Fruit fly (Drosophila melanogaster): Measurements from ENCODE around the gene alphaCOP.

Gene alphaCOP

dm6 chr3L:1644920-1645567 is at the start of gene alphaCOP, which contains the start of gene CG13919:
alphaCOP (minus strand) TSS chr3L:1645199.
CG13919 (plus strand) TSS chr3L:1645467.
- TF ChIP-seq ovo (GFP tag; optimal IDR thresholded peaks at IDR 0.05): peak; percentile 84
- peak; percentile 76 for TF ChIP-seq tj (GFP tag; optimal IDR thresholded peaks at IDR 0.05)
- peak; percentile 98 for TF ChIP-seq bab1 (GFP tag; optimal IDR thresholded peaks at IDR 0.05)
- TF ChIP-seq Crg-1 (GFP tag; optimal IDR thresholded peaks at IDR 0.05): peak; percentile 97
- TF ChIP-seq CG7045 (GFP tag; optimal IDR thresholded peaks at IDR 0.05): peak; percentile 96
- TF ChIP-seq CG1620 (GFP tag; optimal IDR thresholded peaks at IDR 0.05): peak; percentile 95
- TF ChIP-seq kay (GFP tag; ENCODE audit: borderline replicate concordance): no peak
- TF ChIP-seq pad (GFP tag; optimal IDR thresholded peaks at IDR 0.05): peak; percentile 86
- peak; percentile 74 for TF ChIP-seq cic (GFP tag; optimal IDR thresholded peaks at IDR 0.05)
- TF ChIP-seq CG12768 (GFP tag; optimal IDR thresholded peaks at IDR 0.05): peak; percentile 96
- TF ChIP-seq CG33017 (tag; optimal IDR thresholded peaks at IDR 0.05): peak; percentile 97
- TF ChIP-seq CG7101 (tag; optimal IDR thresholded peaks at IDR 0.05): peak; percentile 97
- peak; percentile 91 for TF ChIP-seq Clk (GFP tag; optimal IDR thresholded peaks at IDR 0.05)
- TF ChIP-seq Hr96 (GFP tag; optimal IDR thresholded peaks at IDR 0.05): peak; percentile 93
- TF ChIP-seq cnc (optimal IDR thresholded peaks at IDR 0.05): no peak
- TF ChIP-seq toe (GFP tag; optimal IDR thresholded peaks at IDR 0.05): peak; percentile 97
- peak; percentile 95 for TF ChIP-seq CG5204 (GFP tag; optimal IDR thresholded peaks at IDR 0.05)
- TF ChIP-seq CG14711 (tag; optimal IDR thresholded peaks at IDR 0.05): peak; percentile 96
- peak; percentile 91 for TF ChIP-seq Mnt (GFP tag; optimal IDR thresholded peaks at IDR 0.05)
- TF ChIP-seq CG11617 (GFP tag; optimal IDR thresholded peaks at IDR 0.05): peak; percentile 94

dm6 chr3L:1694317-1694716 is 49.3 kb upstream of the alphaCOP start, which contains the start of gene CG12011:
CG12011 (plus strand) TSS chr3L:1694617.
- TF ChIP-seq tj (GFP tag; optimal IDR thresholded peaks at IDR 0.05) (no peak), CG11617 (GFP tag; optimal IDR thresholded peaks at IDR 0.05) (no peak), Mnt (GFP tag; optimal IDR thresholded peaks at IDR 0.05) (no peak), Clk (GFP tag; optimal IDR thresholded peaks at IDR 0.05) (no peak), ovo (GFP tag; optimal IDR thresholded peaks at IDR 0.05) (no peak), CG1620 (GFP tag; optimal IDR thresholded peaks at IDR 0.05) (no peak), CG7101 (tag; optimal IDR thresholded peaks at IDR 0.05) (no peak), kay (GFP tag; ENCODE audit: borderline replicate concordance) (no peak), CG7045 (GFP tag; optimal IDR thresholded peaks at IDR 0.05) (no peak), cnc (optimal IDR thresholded peaks at IDR 0.05) (no peak), Crg-1 (GFP tag; optimal IDR thresholded peaks at IDR 0.05) (no peak), toe (GFP tag; optimal IDR thresholded peaks at IDR 0.05) (no peak), Hr96 (GFP tag; optimal IDR thresholded peaks at IDR 0.05) (no peak)

dm6 chr3L:1692859-1693258 is 47.9 kb upstream of the alphaCOP start:
- no peak for TF ChIP-seq pad (GFP tag; optimal IDR thresholded peaks at IDR 0.05)
- no peak for TF ChIP-seq tj (GFP tag; optimal IDR thresholded peaks at IDR 0.05)
- no peak for TF ChIP-seq kay (GFP tag; ENCODE audit: borderline replicate concordance)
- TF ChIP-seq Crg-1 (GFP tag; optimal IDR thresholded peaks at IDR 0.05): no peak
- TF ChIP-seq cnc (optimal IDR thresholded peaks at IDR 0.05): no peak
- no peak for TF ChIP-seq CG11617 (GFP tag; optimal IDR thresholded peaks at IDR 0.05)
- TF ChIP-seq CG33017 (tag; optimal IDR thresholded peaks at IDR 0.05): no peak
- no peak for TF ChIP-seq Clk (GFP tag; optimal IDR thresholded peaks at IDR 0.05)
- no peak for TF ChIP-seq Mnt (GFP tag; optimal IDR thresholded peaks at IDR 0.05)
- TF ChIP-seq Hr96 (GFP tag; optimal IDR thresholded peaks at IDR 0.05): no peak
- TF ChIP-seq CG5204 (GFP tag; optimal IDR thresholded peaks at IDR 0.05): no peak
- no peak for TF ChIP-seq CG7045 (GFP tag; optimal IDR thresholded peaks at IDR 0.05)
- no peak for TF ChIP-seq ovo (GFP tag; optimal IDR thresholded peaks at IDR 0.05)
- TF ChIP-seq cic (GFP tag; optimal IDR thresholded peaks at IDR 0.05): no peak
- TF ChIP-seq toe (GFP tag; optimal IDR thresholded peaks at IDR 0.05): no peak

dm6 chr3L:1692122-1692786 is 47.3 kb upstream of the alphaCOP start:
- TF ChIP-seq Mnt (GFP tag; optimal IDR thresholded peaks at IDR 0.05) (no peak), tj (GFP tag; optimal IDR thresholded peaks at IDR 0.05) (no peak), cic (GFP tag; optimal IDR thresholded peaks at IDR 0.05) (no peak), CG33017 (tag; optimal IDR thresholded peaks at IDR 0.05) (no peak)

- TF ChIP-seq CG1620 (GFP tag; optimal IDR thresholded peaks at IDR 0.05) (no peak), bab1 (GFP tag; optimal IDR thresholded peaks at IDR 0.05) (no peak), CG7045 (GFP tag; optimal IDR thresholded peaks at IDR 0.05) (no peak), CG14711 (tag; optimal IDR thresholded peaks at IDR 0.05) (no peak), ovo (GFP tag; optimal IDR thresholded peaks at IDR 0.05) (no peak), Hr96 (GFP tag; optimal IDR thresholded peaks at IDR 0.05) (no peak), CG11617 (GFP tag; optimal IDR thresholded peaks at IDR 0.05) (no peak), toe (GFP tag; optimal IDR thresholded peaks at IDR 0.05) (no peak), pad (GFP tag; optimal IDR thresholded peaks at IDR 0.05) (no peak), CG12768 (GFP tag; optimal IDR thresholded peaks at IDR 0.05) (no peak), Mnt (GFP tag; optimal IDR thresholded peaks at IDR 0.05) (no peak), CG7101 (tag; optimal IDR thresholded peaks at IDR 0.05) (no peak)
Measured at dm6 chr3L:1690727-1691413, 45.9 kb upstream of the alphaCOP start.
